Worm (Caenorhabditis elegans) whole organism, mixed stage, embryonic: ENCODE data around the gene ubxn-4.

Experiments used
- M03D4.4 ChIP-seq: sonication (generic microtip); optimal IDR thresholded peaks from 2 replicates; lab custom pipeline; 2017; ENCODE audit warnings: mild to moderate bottlenecking, missing genetic modification characterization, missing compliant biosample characterization
- bed-3 ChIP-seq: fragments of 200-800 bp; sonication (Bioruptor generic); optimal IDR thresholded peaks from 3 replicates; lab custom pipeline; 2018; ENCODE audit warnings: mild to moderate bottlenecking, missing genetic modification characterization, moderate library complexity, missing compliant biosample characterization
- blmp-1 ChIP-seq: fragments of 150-350 bp; optimal IDR thresholded peaks from 2 replicates; lab custom pipeline; 2014; ENCODE audit warnings: missing biosample characterization, missing genetic modification characterization
- ceh-39 ChIP-seq: fragments of 150-350 bp; optimal IDR thresholded peaks from 2 replicates; lab custom pipeline; 2014; ENCODE audit warnings: missing biosample characterization, missing genetic modification characterization
- ceh-43 ChIP-seq: fragments of 200-800 bp; sonication (Bioruptor generic); optimal IDR thresholded peaks from 2 replicates; lab custom pipeline; 2018; ENCODE audit warnings: mild to moderate bottlenecking, missing genetic modification characterization, moderate library complexity, missing compliant biosample characterization
- ceh-83 ChIP-seq: fragments of 200-800 bp; sonication (Bioruptor generic); optimal IDR thresholded peaks from 2 replicates; lab custom pipeline; 2018; ENCODE audit warnings: mild to moderate bottlenecking, missing genetic modification characterization, missing compliant biosample characterization
- ces-1 ChIP-seq: fragments of 150-350 bp; optimal IDR thresholded peaks from 2 replicates; lab custom pipeline; 2014; ENCODE audit warnings: missing biosample characterization, missing genetic modification reagents, missing genetic modification characterization
- cnd-1 ChIP-seq: fragments of 200-800 bp; sonication (Bioruptor generic); optimal IDR thresholded peaks from 2 replicates; lab custom pipeline; 2018; ENCODE audit warnings: mild to moderate bottlenecking, missing genetic modification characterization, missing compliant biosample characterization
- drap-1 ChIP-seq: fragments of 200-800 bp; sonication (Bioruptor generic); optimal IDR thresholded peaks from 3 replicates; lab custom pipeline; 2018; ENCODE audit warnings: mild to moderate bottlenecking, missing genetic modification characterization, missing compliant biosample characterization
- elt-1 ChIP-seq: sonication (generic microtip); optimal IDR thresholded peaks from 2 replicates; lab custom pipeline; 2017; ENCODE audit warnings: missing genetic modification characterization, mild to moderate bottlenecking, missing compliant biosample characterization, antibody characterized with exemption, moderate library complexity, borderline replicate concordance; ENCODE audit not compliant: insufficient read depth
- elt-3 ChIP-seq: fragments of 150-350 bp; optimal IDR thresholded peaks from 2 replicates; lab custom pipeline; 2014; ENCODE audit warnings: missing biosample characterization, missing genetic modification characterization
- flh-1 ChIP-seq: fragments of 200-800 bp; sonication (Bioruptor generic); optimal IDR thresholded peaks from 2 replicates; lab custom pipeline; 2018; ENCODE audit warnings: mild to moderate bottlenecking, missing genetic modification characterization, moderate library complexity, missing compliant biosample characterization
- ham-2 ChIP-seq: fragments of 200-800 bp; sonication (Bioruptor generic); optimal IDR thresholded peaks from 2 replicates; lab custom pipeline; 2018; ENCODE audit warnings: mild to moderate bottlenecking, missing genetic modification characterization, missing compliant biosample characterization
- hlh-1 ChIP-seq: fragments of 150-350 bp; optimal IDR thresholded peaks from 2 replicates; lab custom pipeline; 2014; ENCODE audit warnings: missing biosample characterization, missing genetic modification reagents, missing genetic modification characterization
- lin-32 ChIP-seq: fragments of 200-800 bp; sonication (Bioruptor generic); optimal IDR thresholded peaks from 2 replicates; lab custom pipeline; 2018; ENCODE audit warnings: mild to moderate bottlenecking, missing genetic modification characterization, missing compliant biosample characterization
- lsy-2 ChIP-seq: fragments of 150-350 bp; optimal IDR thresholded peaks from 2 replicates; lab custom pipeline; 2014; ENCODE audit warnings: missing biosample characterization, missing genetic modification characterization
- mab-5 ChIP-seq: fragments of 150-350 bp; optimal IDR thresholded peaks from 2 replicates; lab custom pipeline; 2014; ENCODE audit warnings: missing biosample characterization, missing genetic modification characterization
- mep-1 ChIP-seq: fragments of 150-350 bp; optimal IDR thresholded peaks from 2 replicates; lab custom pipeline; 2017; ENCODE audit warnings: missing biosample characterization, missing genetic modification reagents, missing genetic modification characterization, inconsistent platforms
- mls-2 ChIP-seq: sonication (generic microtip); optimal IDR thresholded peaks from 2 replicates; lab custom pipeline; 2016; ENCODE audit warnings: mild to moderate bottlenecking, missing genetic modification characterization, moderate library complexity, missing compliant biosample characterization
- nhr-12 ChIP-seq: fragments of 150-350 bp; optimal IDR thresholded peaks from 2 replicates; lab custom pipeline; 2014; ENCODE audit warnings: missing biosample characterization, missing genetic modification characterization
- nhr-2 ChIP-seq: fragments of 150-350 bp; optimal IDR thresholded peaks from 2 replicates; lab custom pipeline; 2014; ENCODE audit warnings: missing biosample characterization, missing genetic modification characterization
- nhr-237 ChIP-seq: fragments of 150-350 bp; optimal IDR thresholded peaks from 2 replicates; lab custom pipeline; 2014; ENCODE audit warnings: missing biosample characterization, missing genetic modification characterization
- nhr-28 ChIP-seq: fragments of 150-350 bp; optimal IDR thresholded peaks from 2 replicates; lab custom pipeline; 2014; ENCODE audit warnings: missing biosample characterization, missing genetic modification characterization
- nhr-76 ChIP-seq: sonication (generic microtip); optimal IDR thresholded peaks from 2 replicates; lab custom pipeline; 2017; ENCODE audit warnings: missing biosample characterization, missing genetic modification characterization
- sem-2 ChIP-seq: fragments of 200-800 bp; sonication (Bioruptor generic); optimal IDR thresholded peaks from 2 replicates; lab custom pipeline; 2018; ENCODE audit warnings: mild to moderate bottlenecking, missing genetic modification characterization, missing compliant biosample characterization
- snpc-4 ChIP-seq: fragments of 150-350 bp; optimal IDR thresholded peaks from 2 replicates; lab custom pipeline; 2014; ENCODE audit warnings: missing biosample characterization, missing genetic modification characterization
- sptf-1 ChIP-seq: sonication (generic microtip); optimal IDR thresholded peaks from 2 replicates; lab custom pipeline; 2017; ENCODE audit warnings: mild to moderate bottlenecking, missing genetic modification characterization, moderate library complexity, missing compliant biosample characterization
- tbx-8 ChIP-seq: fragments of 200-800 bp; sonication (Bioruptor generic); optimal IDR thresholded peaks from 2 replicates; lab custom pipeline; 2018; ENCODE audit warnings: mild to moderate bottlenecking, missing genetic modification characterization, moderate library complexity, missing compliant biosample characterization
- unc-120 ChIP-seq: sonication (generic microtip); optimal IDR thresholded peaks from 2 replicates; lab custom pipeline; 2017; ENCODE audit warnings: missing genetic modification characterization, missing compliant biosample characterization; ENCODE audit not compliant: poor library complexity, severe bottlenecking
- zip-8 ChIP-seq: fragments of 150-350 bp; optimal IDR thresholded peaks from 2 replicates; lab custom pipeline; 2014; ENCODE audit warnings: missing biosample characterization, missing genetic modification characterization
- ztf-11 ChIP-seq: fragments of 150-350 bp; optimal IDR thresholded peaks from 2 replicates; lab custom pipeline; 2014; ENCODE audit warnings: missing biosample characterization, missing genetic modification characterization

The ubxn-4 gene

DNA sequence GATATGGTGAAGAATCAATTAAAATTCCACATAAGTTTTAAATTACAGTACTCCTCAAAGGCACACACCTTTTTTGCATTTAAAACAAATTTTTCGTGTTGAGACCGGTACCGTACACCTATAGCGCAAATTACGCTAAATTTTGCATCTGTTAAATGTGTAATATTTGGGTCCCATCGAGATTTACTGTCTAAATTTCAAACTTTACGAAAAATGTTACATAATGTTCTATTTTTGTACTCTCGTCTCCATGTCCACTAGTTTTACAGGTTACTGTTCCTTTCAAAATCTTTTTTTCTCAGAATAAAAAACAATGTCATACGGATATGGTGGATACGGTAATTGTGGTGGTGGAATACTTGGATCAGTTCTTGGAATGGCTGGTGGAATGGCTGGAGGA, 7.0 kb downstream of the ubxn-4 start, which contains the start of gene ZK353.2:
Gene ZK353.2, plus strand, starts transcription at position 301 of the 400 bp plus-strand sequence.
- TF ChIP-seq blmp-1 (tag; lab: Kevin White, UChicago) (no peak), ztf-11 (tag; lab: Kevin White, UChicago) (no peak), nhr-12 (tag; lab: Kevin White, UChicago) (no peak), elt-3 (tag; lab: Kevin White, UChicago) (no peak), flh-1 (no peak), elt-1 (tag; lab: Kevin White, UChicago) (no peak), ceh-43 (GFP tag; lab: Kevin White, UChicago) (no peak), cnd-1 (no peak), nhr-237 (tag; lab: Kevin White, UChicago) (no peak)

DNA sequence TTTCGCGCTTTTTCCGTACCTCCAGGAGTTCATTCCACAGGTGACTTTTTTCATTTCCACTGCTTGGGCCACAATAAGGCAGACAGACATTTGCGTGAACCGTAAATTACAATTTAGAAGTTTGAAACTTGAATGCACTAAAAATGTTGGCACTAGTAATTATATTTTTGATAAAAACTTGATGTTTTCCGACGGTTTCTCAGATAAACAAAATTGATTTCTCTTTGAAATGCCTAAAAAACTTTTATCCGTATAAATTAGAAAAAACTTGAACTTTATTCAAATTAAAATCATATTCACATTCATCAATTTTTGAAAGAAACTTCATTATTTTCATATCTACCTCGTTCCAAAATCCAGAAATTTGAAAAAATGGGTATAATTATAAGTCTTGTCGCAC, 9.7 kb downstream of the ubxn-4 start, which contains the start of gene ZK353.3:
Gene ZK353.3, plus strand, starts transcription at position 301 of the 400 bp plus-strand sequence.
- TF ChIP-seq ceh-43 (GFP tag; lab: Kevin White, UChicago) (no peak), nhr-76 (tag; lab: Kevin White, UChicago) (no peak), ceh-39 (no peak)

DNA sequence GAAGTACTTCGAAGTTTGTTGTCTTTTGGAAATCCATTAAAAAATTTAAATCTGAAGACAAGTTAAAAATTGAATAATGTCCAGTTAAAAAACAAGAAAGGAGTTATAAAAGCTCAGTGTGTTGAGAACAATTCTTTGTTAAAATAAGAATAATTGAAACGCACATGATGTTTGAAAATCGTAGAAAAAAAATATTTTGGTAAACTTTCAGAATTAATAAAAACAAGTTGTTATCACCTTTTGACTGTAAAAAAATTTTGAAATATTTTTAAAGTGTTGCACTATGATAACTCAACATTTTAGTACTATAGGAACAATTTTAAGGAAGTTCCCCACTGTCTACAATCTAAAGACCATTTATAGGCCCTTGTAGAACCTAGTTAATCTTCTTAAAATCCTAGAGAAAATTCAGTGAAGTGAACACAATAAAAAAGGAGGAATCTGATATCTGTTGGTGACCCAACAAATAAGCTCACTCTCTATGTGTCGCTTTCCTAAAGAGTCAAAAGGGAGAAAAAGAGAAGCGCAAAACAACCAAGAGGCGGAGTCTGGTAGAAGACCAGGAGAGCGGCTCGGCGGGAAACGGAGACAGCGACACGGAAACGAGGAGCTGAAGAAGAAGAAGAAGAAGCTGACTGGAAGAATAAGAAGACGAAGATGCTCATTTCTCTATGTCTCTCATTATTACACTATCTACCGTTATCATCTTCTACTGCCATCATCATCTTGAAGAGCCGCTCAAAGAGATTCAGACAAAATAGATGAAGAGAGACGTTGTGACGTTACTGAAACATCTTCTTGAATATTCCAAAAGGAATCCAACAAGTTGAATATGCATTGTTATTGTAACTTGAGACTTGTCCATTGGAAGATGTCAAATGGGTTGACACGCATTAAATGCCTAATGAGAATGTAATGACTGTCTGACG, 10.7 kb downstream of the ubxn-4 start, which contains the start of gene ZK353.10:
Gene ZK353.10, minus strand, starts transcription at position 51 of the 929 bp plus-strand sequence.
- TF ChIP-seq elt-1 (tag; lab: Kevin White, UChicago) (no peak), lin-32 (GFP tag; lab: Kevin White, UChicago) (no peak), mls-2 (no peak), sptf-1 (no peak), elt-3 (tag; lab: Kevin White, UChicago) (no peak), nhr-76 (tag; lab: Kevin White, UChicago) (no peak), mep-1 (no peak), nhr-12 (tag; lab: Kevin White, UChicago) (no peak), tbx-8 (no peak), nhr-2 (tag; lab: Kevin White, UChicago) (no peak), ztf-11 (tag; lab: Kevin White, UChicago) (no peak), drap-1 (GFP tag; lab: Kevin White, UChicago) (no peak), cnd-1 (no peak), bed-3 (GFP tag; lab: Kevin White, UChicago) (no peak), nhr-237 (tag; lab: Kevin White, UChicago) (no peak), unc-120 (tag; lab: Kevin White, UChicago) (no peak), sem-2 (no peak), M03D4.4 (tag; lab: Kevin White, UChicago) (no peak), lsy-2 (no peak), ceh-83 (no peak)
- TF ChIP-seq, all 35 proteins: peak for 0

DNA sequence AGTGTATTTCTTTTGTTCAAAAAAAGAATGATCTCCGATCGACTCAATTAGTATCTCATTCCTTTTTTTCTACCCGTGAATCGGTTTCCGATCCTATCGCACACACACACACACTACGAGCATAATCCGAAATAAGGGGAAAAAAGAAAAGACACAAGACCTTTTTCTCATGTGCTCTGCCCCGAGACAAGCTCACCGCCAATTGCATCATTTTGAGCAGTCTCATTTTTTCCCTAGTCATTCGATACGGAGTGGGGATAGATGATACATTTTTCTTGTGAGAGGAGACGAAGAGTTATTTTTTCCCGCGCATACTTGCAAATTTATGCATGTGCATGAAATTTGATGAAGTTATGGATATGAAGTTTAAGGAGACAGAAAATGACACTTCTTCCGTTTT, 13.1 kb downstream of the ubxn-4 start:
- no peak for TF ChIP-seq hlh-1
- TF ChIP-seq unc-120 (tag; lab: Kevin White, UChicago) = no peak
- TF ChIP-seq nhr-76 (tag; lab: Kevin White, UChicago) = no peak
- no peak for TF ChIP-seq lsy-2
- TF ChIP-seq nhr-2 (tag; lab: Kevin White, UChicago) = no peak
- TF ChIP-seq flh-1 = no peak
- TF ChIP-seq ceh-43 (GFP tag; lab: Kevin White, UChicago) = no peak
- no peak for TF ChIP-seq sptf-1
- TF ChIP-seq ces-1 (GFP tag; lab: Kevin White, UChicago) = no peak
- no peak for TF ChIP-seq mab-5 (tag; lab: Kevin White, UChicago)
- TF ChIP-seq cnd-1 = no peak
- no peak for TF ChIP-seq sem-2
- TF ChIP-seq zip-8 (tag; lab: Kevin White, UChicago) = no peak
- TF ChIP-seq ceh-83 = no peak
- TF ChIP-seq nhr-28 (tag; lab: Kevin White, UChicago) = no peak
- TF ChIP-seq tbx-8 = no peak
- no peak for TF ChIP-seq ham-2 (GFP tag; lab: Kevin White, UChicago)
- TF ChIP-seq mep-1 = no peak
- no peak for TF ChIP-seq snpc-4 (tag; lab: Kevin White, UChicago)
